Worm (Caenorhabditis elegans): ENCODE results near the gene C32D5.7.

The C32D5.7 gene

ce11 chrII:6346551-6347079, 6.8 kb upstream of the C32D5.7 start:
- TF ChIP-seq nhr-77 (tag; optimal IDR thresholded peaks at IDR 0.05) (no peak), nhr-237 (tag; optimal IDR thresholded peaks at IDR 0.05) (no peak), crh-2 (tag; optimal IDR thresholded peaks at IDR 0.05) (peak; percentile 79), skn-1 (tag; optimal IDR thresholded peaks at IDR 0.05) (peak; percentile 82), ztf-4 (tag; optimal IDR thresholded peaks at IDR 0.05) (peak; percentile 95), mab-5 (tag; optimal IDR thresholded peaks at IDR 0.05) (no peak), nhr-21 (tag; optimal IDR thresholded peaks at IDR 0.05) (peak; percentile 90), nhr-25 (tag; optimal IDR thresholded peaks at IDR 0.05) (peak; percentile 81), ama-1 (optimal IDR thresholded peaks at IDR 0.05) (peak; percentile 98), Y55F3AM.14 (GFP tag; optimal IDR thresholded peaks at IDR 0.05) (peak; percentile 20), sem-4 (tag; optimal IDR thresholded peaks at IDR 0.05) (no peak), R02D3.7 (tag; optimal IDR thresholded peaks at IDR 0.05) (no peak), C34F6.9 (tag; optimal IDR thresholded peaks at IDR 0.05) (peak; percentile 78), aly-2 (tag; optimal IDR thresholded peaks at IDR 0.05) (no peak), lin-13 (GFP tag; optimal IDR thresholded peaks at IDR 0.05) (peak; percentile 73), unc-55 (GFP tag; optimal IDR thresholded peaks at IDR 0.05) (peak; percentile 53), peb-1 (tag; optimal IDR thresholded peaks at IDR 0.05) (no peak), elt-3 (tag; optimal IDR thresholded peaks at IDR 0.05) (no peak), nhr-6 (tag; optimal IDR thresholded peaks at IDR 0.05) (peak; percentile 86), ceh-16 (tag; optimal IDR thresholded peaks at IDR 0.05) (no peak), blmp-1 (tag; optimal IDR thresholded peaks at IDR 0.05; ENCODE audit: insufficient read depth) (peak; percentile 20), ZK546.5 (tag; optimal IDR thresholded peaks at IDR 0.05) (no peak), F13H6.1 (tag; optimal IDR thresholded peaks at IDR 0.05) (peak; percentile 54), fos-1 (tag; optimal IDR thresholded peaks at IDR 0.05) (peak; percentile 14), mbf-1 (tag; optimal IDR thresholded peaks at IDR 0.05) (no peak), lin-39 (tag; optimal IDR thresholded peaks at IDR 0.05) (no peak), unc-62 (GFP tag; optimal IDR thresholded peaks at IDR 0.05) (no peak), nhr-10 (tag; optimal IDR thresholded peaks at IDR 0.05) (peak; percentile 42), nhr-129 (tag; optimal IDR thresholded peaks at IDR 0.05) (peak; percentile 89), zag-1 (tag; optimal IDR thresholded peaks at IDR 0.05) (no peak), nhr-12 (tag; optimal IDR thresholded peaks at IDR 0.05) (no peak), ceh-82 (tag; optimal IDR thresholded peaks at IDR 0.05) (no peak), nhr-11 (tag; optimal IDR thresholded peaks at IDR 0.05) (no peak), sma-9 (GFP tag; optimal IDR thresholded peaks at IDR 0.05) (peak; percentile 62), sma-9 (tag; optimal IDR thresholded peaks at IDR 0.05) (no peak), mdl-1 (tag; optimal IDR thresholded peaks at IDR 0.05) (no peak), sma-3 (GFP tag; optimal IDR thresholded peaks at IDR 0.05) (peak; percentile 79), ztf-1 (GFP tag; conservative IDR thresholded peaks at IDR 0.05) (0 out of 2 replicates have a peak, but pooled peaks have one; percentile 66), lsy-2 (tag; optimal IDR thresholded peaks at IDR 0.05) (peak; percentile 37 to 83), egl-27 (tag; optimal IDR thresholded peaks at IDR 0.05) (peak; percentile 25), unc-39 (tag; optimal IDR thresholded peaks at IDR 0.05) (no peak), dmd-4 (tag; optimal IDR thresholded peaks at IDR 0.05) (no peak), lin-11 (tag; optimal IDR thresholded peaks at IDR 0.05) (no peak), ztf-11 (tag; optimal IDR thresholded peaks at IDR 0.05) (no peak), alr-1 (tag; optimal IDR thresholded peaks at IDR 0.05) (no peak), elt-1 (tag; optimal IDR thresholded peaks at IDR 0.05) (no peak), snpc-4 (tag; optimal IDR thresholded peaks at IDR 0.05) (no peak), nhr-23 (tag; optimal IDR thresholded peaks at IDR 0.05) (no peak), gmeb-1 (tag; optimal IDR thresholded peaks at IDR 0.05) (peak; percentile 55)

Data from whole organism, L2 larva.